Worm (Caenorhabditis elegans) whole organism, L2 larva: Measurements from ENCODE around the gene Y116A8B.4.

Source experiments
- C34F6.9 ChIP-seq: fragments of 150-350 bp; optimal IDR thresholded peaks from 2 replicates; lab custom pipeline; 2014; ENCODE audit warnings: missing biosample characterization, missing genetic modification characterization
- F13H6.1 ChIP-seq: sonication (generic microtip); optimal IDR thresholded peaks from 2 replicates; lab custom pipeline; 2016; ENCODE audit warnings: missing genetic modification characterization, missing compliant biosample characterization
- R02D3.7 ChIP-seq: fragments of 150-350 bp; optimal IDR thresholded peaks from 2 replicates; lab custom pipeline; 2014; ENCODE audit warnings: missing biosample characterization, missing genetic modification characterization
- ZK546.5 ChIP-seq: sonication (generic microtip); optimal IDR thresholded peaks from 2 replicates; lab custom pipeline; 2017; ENCODE audit warnings: missing biosample characterization, missing genetic modification characterization
- alr-1 ChIP-seq: fragments of 150-350 bp; optimal IDR thresholded peaks from 2 replicates; lab custom pipeline; 2014; ENCODE audit warnings: missing biosample characterization, missing genetic modification characterization
- aly-2 ChIP-seq: fragments of 150-350 bp; optimal IDR thresholded peaks from 2 replicates; lab custom pipeline; 2014; ENCODE audit warnings: missing biosample characterization, missing genetic modification characterization
- ama-1 ChIP-seq: fragments of 150-350 bp; optimal IDR thresholded peaks from 2 replicates; lab custom pipeline; 2018; ENCODE audit warnings: inconsistent platforms
- blmp-1 ChIP-seq: sonication (generic microtip); optimal IDR thresholded peaks from 2 replicates; lab custom pipeline; 2017; ENCODE audit warnings: missing genetic modification characterization, mild to moderate bottlenecking, missing compliant biosample characterization, antibody characterized with exemption, moderate library complexity; ENCODE audit not compliant: insufficient read depth
- ceh-16 ChIP-seq: fragments of 150-350 bp; optimal IDR thresholded peaks from 2 replicates; lab custom pipeline; 2014; ENCODE audit warnings: missing biosample characterization, missing genetic modification characterization
- ceh-82 ChIP-seq: fragments of 150-350 bp; optimal IDR thresholded peaks from 2 replicates; lab custom pipeline; 2014; ENCODE audit warnings: missing biosample characterization, missing genetic modification characterization
- crh-2 ChIP-seq: sonication (generic microtip); optimal IDR thresholded peaks from 2 replicates; lab custom pipeline; 2017; ENCODE audit warnings: missing biosample characterization, missing genetic modification characterization
- dmd-4 ChIP-seq: sonication (generic microtip); optimal IDR thresholded peaks from 2 replicates; lab custom pipeline; 2017; ENCODE audit warnings: missing biosample characterization, missing genetic modification characterization
- egl-27 ChIP-seq: sonication (generic microtip); optimal IDR thresholded peaks from 3 replicates; lab custom pipeline; 2017; ENCODE audit warnings: missing biosample characterization, missing genetic modification reagents, missing genetic modification characterization
- elt-1 ChIP-seq: fragments of 150-350 bp; optimal IDR thresholded peaks from 2 replicates; lab custom pipeline; 2014; ENCODE audit warnings: missing biosample characterization, missing genetic modification characterization
- elt-3 ChIP-seq: sonication (generic microtip); optimal IDR thresholded peaks from 2 replicates; lab custom pipeline; 2017; ENCODE audit warnings: missing biosample characterization, missing genetic modification characterization
- fos-1 ChIP-seq: fragments of 150-350 bp; optimal IDR thresholded peaks from 2 replicates; lab custom pipeline; 2014; ENCODE audit warnings: missing biosample characterization, missing genetic modification characterization
- gmeb-1 ChIP-seq: fragments of 150-350 bp; optimal IDR thresholded peaks from 2 replicates; lab custom pipeline; 2014; ENCODE audit warnings: missing biosample characterization, missing genetic modification characterization
- lin-11 ChIP-seq: fragments of 150-350 bp; sonication (generic microtip); optimal IDR thresholded peaks from 2 replicates; lab custom pipeline; 2014; ENCODE audit warnings: missing biosample characterization, missing genetic modification characterization, inconsistent platforms, mixed read lengths
- lin-13 ChIP-seq: fragments of 150-350 bp; optimal IDR thresholded peaks from 2 replicates; lab custom pipeline; 2014; ENCODE audit warnings: missing biosample characterization, missing genetic modification reagents, missing genetic modification characterization
- lin-39 ChIP-seq: fragments of 150-350 bp; optimal IDR thresholded peaks from 2 replicates; lab custom pipeline; 2014; ENCODE audit warnings: missing biosample characterization, missing genetic modification reagents, missing genetic modification characterization
- lsy-2 ChIP-seq, 2 experiments: fragments of 150-350 bp in 1 of 2; sonication (generic microtip) in 1 of 2; optimal IDR thresholded peaks; 2 replicates each; lab custom pipeline; 2014 to 2017; ENCODE audit warnings: missing biosample characterization in 2 of 2, missing genetic modification characterization in 2 of 2
- mab-5 ChIP-seq: fragments of 150-350 bp; optimal IDR thresholded peaks from 2 replicates; lab custom pipeline; 2014; ENCODE audit warnings: missing biosample characterization, missing genetic modification characterization
- mbf-1 ChIP-seq: sonication (generic microtip); optimal IDR thresholded peaks from 2 replicates; lab custom pipeline; 2017; ENCODE audit warnings: missing biosample characterization, missing genetic modification characterization
- mdl-1 ChIP-seq, 2 experiments: fragments of 150-350 bp in 1 of 2; sonication (generic microtip) in 1 of 2; optimal IDR thresholded peaks; 2 replicates each; lab custom pipeline; 2017; ENCODE audit warnings: missing biosample characterization in 2 of 2, missing genetic modification characterization in 2 of 2
- nhr-10 ChIP-seq: sonication (generic microtip); optimal IDR thresholded peaks from 2 replicates; lab custom pipeline; 2017; ENCODE audit warnings: missing biosample characterization, missing genetic modification characterization
- nhr-11 ChIP-seq: fragments of 150-350 bp; optimal IDR thresholded peaks from 2 replicates; lab custom pipeline; 2014; ENCODE audit warnings: missing biosample characterization, missing genetic modification characterization
- nhr-12 ChIP-seq: fragments of 150-350 bp; optimal IDR thresholded peaks from 2 replicates; lab custom pipeline; 2014; ENCODE audit warnings: missing biosample characterization, missing genetic modification characterization
- nhr-129 ChIP-seq: fragments of 150-350 bp; optimal IDR thresholded peaks from 2 replicates; lab custom pipeline; 2014; ENCODE audit warnings: missing biosample characterization, missing genetic modification characterization
- nhr-21 ChIP-seq: fragments of 150-350 bp; optimal IDR thresholded peaks from 2 replicates; lab custom pipeline; 2014; ENCODE audit warnings: missing biosample characterization, missing genetic modification characterization
- nhr-23 ChIP-seq: fragments of 150-350 bp; optimal IDR thresholded peaks from 2 replicates; lab custom pipeline; 2014; ENCODE audit warnings: missing biosample characterization, missing genetic modification reagents, missing genetic modification characterization
- nhr-237 ChIP-seq: fragments of 150-350 bp; optimal IDR thresholded peaks from 2 replicates; lab custom pipeline; 2014; ENCODE audit warnings: missing biosample characterization, missing genetic modification characterization
- nhr-25 ChIP-seq: fragments of 150-350 bp; sonication (generic microtip); optimal IDR thresholded peaks from 3 replicates; lab custom pipeline; 2014; ENCODE audit warnings: missing biosample characterization, missing genetic modification characterization
- nhr-6 ChIP-seq: fragments of 150-350 bp; optimal IDR thresholded peaks from 2 replicates; lab custom pipeline; 2014; ENCODE audit warnings: missing biosample characterization, missing genetic modification characterization
- nhr-77 ChIP-seq: fragments of 150-350 bp; optimal IDR thresholded peaks from 2 replicates; lab custom pipeline; 2014; ENCODE audit warnings: missing biosample characterization, missing genetic modification characterization
- peb-1 ChIP-seq: fragments of 150-350 bp; optimal IDR thresholded peaks from 2 replicates; lab custom pipeline; 2014; ENCODE audit warnings: missing biosample characterization, missing genetic modification characterization
- sem-4 ChIP-seq: fragments of 150-350 bp; optimal IDR thresholded peaks from 2 replicates; lab custom pipeline; 2014; ENCODE audit warnings: missing biosample characterization, missing genetic modification reagents, missing genetic modification characterization
- skn-1 ChIP-seq: sonication (generic microtip); optimal IDR thresholded peaks from 2 replicates; lab custom pipeline; 2017; ENCODE audit warnings: missing biosample characterization, missing genetic modification characterization
- sma-3 ChIP-seq: sonication (generic microtip); optimal IDR thresholded peaks from 2 replicates; lab custom pipeline; 2016; ENCODE audit warnings: missing genetic modification reagents, missing genetic modification characterization, missing compliant biosample characterization
- sma-9 ChIP-seq, 2 experiments: fragments of 150-350 bp in 1 of 2; sonication (generic microtip) in 1 of 2; optimal IDR thresholded peaks; 2 replicates each; lab custom pipeline; 2014 to 2016; ENCODE audit warnings: missing genetic modification characterization in 2 of 2, mild to moderate bottlenecking in 1 of 2, missing biosample characterization in 1 of 2, missing compliant biosample characterization in 1 of 2, missing genetic modification reagents in 1 of 2, moderate library complexity in 1 of 2
- snpc-4 ChIP-seq: fragments of 150-350 bp; optimal IDR thresholded peaks from 2 replicates; lab custom pipeline; 2014; ENCODE audit warnings: missing biosample characterization, missing genetic modification characterization
- unc-55 ChIP-seq: fragments of 150-350 bp; sonication (generic microtip); optimal IDR thresholded peaks from 3 replicates; lab custom pipeline; 2014; ENCODE audit warnings: missing biosample characterization, missing genetic modification reagents, missing genetic modification characterization
- unc-62 ChIP-seq: fragments of 150-350 bp; optimal IDR thresholded peaks from 2 replicates; lab custom pipeline; 2014; ENCODE audit warnings: missing biosample characterization, missing genetic modification reagents, missing genetic modification characterization
- zag-1 ChIP-seq: fragments of 150-350 bp; optimal IDR thresholded peaks from 2 replicates; lab custom pipeline; 2014; ENCODE audit warnings: missing biosample characterization, missing genetic modification characterization
- ztf-1 ChIP-seq: fragments of 200-800 bp; sonication (Bioruptor generic); conservative IDR thresholded peaks from 2 replicates; pipeline ENCODE4 v1.3.6; 2022; ENCODE audit warnings: missing genetic modification characterization, missing compliant biosample characterization
- ztf-11 ChIP-seq: sonication (generic microtip); optimal IDR thresholded peaks from 2 replicates; lab custom pipeline; 2017; ENCODE audit warnings: missing biosample characterization, missing genetic modification characterization
- ztf-4 ChIP-seq: fragments of 150-350 bp; optimal IDR thresholded peaks from 2 replicates; lab custom pipeline; 2014; ENCODE audit warnings: missing biosample characterization, missing genetic modification characterization

Gene Y116A8B.4

DNA sequence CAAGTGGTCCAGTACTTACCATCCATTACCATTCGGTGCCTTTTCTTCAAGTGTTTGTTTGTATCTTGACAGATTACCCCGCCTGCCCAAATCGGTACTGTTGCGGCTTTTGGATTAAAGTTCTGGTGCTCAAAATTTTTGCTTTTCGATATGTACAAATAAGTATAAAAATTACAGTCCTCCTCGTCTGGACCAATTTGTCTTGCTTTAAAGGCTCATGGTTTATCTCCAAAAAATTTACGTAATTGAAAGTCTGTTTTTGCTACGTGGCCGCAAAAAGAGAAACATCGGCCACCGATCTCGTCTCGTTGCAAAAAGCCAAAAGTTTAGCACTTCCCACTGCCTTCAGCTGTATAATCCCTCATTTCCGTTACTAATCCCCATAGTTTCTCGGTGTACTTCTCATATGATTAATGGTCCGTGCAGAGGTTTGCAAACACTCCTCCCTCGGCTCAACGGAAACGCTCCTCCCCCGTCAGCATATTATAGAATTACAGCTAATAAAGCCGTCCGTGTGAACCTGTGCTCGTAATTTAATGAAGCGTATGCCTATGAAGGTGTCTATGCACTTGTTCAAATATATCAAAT is 43.8 kb downstream of the Y116A8B.4 start:
- TF ChIP-seq R02D3.7 (tag; lab: Kevin White, UChicago) (no peak), mab-5 (tag; lab: Kevin White, UChicago) (peak; percentile 27), lin-11 (tag; lab: Kevin White, UChicago) (no peak), unc-55 (GFP tag; lab: Kevin White, UChicago) (peak; percentile 70), ZK546.5 (no peak)

- TF ChIP-seq lin-13 (GFP tag; lab: Kevin White, UChicago) (no peak), mbf-1 (tag; lab: Kevin White, UChicago) (no peak), ztf-4 (tag; lab: Kevin White, UChicago) (no peak), gmeb-1 (tag; lab: Kevin White, UChicago) (no peak), mab-5 (tag; lab: Kevin White, UChicago) (no peak), skn-1 (tag; lab: Kevin White, UChicago) (no peak), ceh-82 (tag; lab: Kevin White, UChicago) (no peak), F13H6.1 (tag; lab: Kevin White, UChicago) (no peak), unc-55 (GFP tag; lab: Kevin White, UChicago) (no peak), crh-2 (no peak), elt-1 (no peak), nhr-11 (tag; lab: Kevin White, UChicago) (no peak), alr-1 (tag; lab: Kevin White, UChicago) (no peak), lin-11 (tag; lab: Kevin White, UChicago) (no peak), blmp-1 (tag; lab: Kevin White, UChicago) (no peak), snpc-4 (tag; lab: Kevin White, UChicago) (no peak), ZK546.5 (no peak)
Observed at ce11 chrIV:17268069-17268468, 44.5 kb downstream of the Y116A8B.4 start.

DNA sequence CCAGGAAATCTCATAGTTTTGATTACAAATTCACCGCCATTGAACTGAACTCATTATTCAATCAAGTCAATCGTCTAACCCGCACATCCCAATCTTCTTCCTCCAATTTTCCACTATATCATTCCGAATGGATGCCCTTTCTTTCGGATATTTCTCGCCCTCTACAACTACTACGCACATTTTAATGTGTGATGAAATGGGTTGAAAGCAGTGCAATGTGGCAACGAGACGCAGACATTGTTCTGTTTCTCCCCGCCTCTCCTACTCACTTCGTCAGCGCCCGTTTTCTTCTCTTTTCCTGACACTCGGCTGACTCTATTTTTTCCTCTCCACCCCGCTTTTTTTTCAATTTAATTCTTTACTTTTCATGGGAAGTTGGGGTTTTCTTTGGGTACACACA is 45.1 kb downstream of the Y116A8B.4 start:
- no peak for TF ChIP-seq egl-27 (tag; lab: Kevin White, UChicago)
- no peak for TF ChIP-seq aly-2 (tag; lab: Kevin White, UChicago)
- no peak for TF ChIP-seq nhr-6 (tag; lab: Kevin White, UChicago)
- peak; percentile 5 for TF ChIP-seq zag-1 (tag; lab: Kevin White, UChicago)
- TF ChIP-seq F13H6.1 (tag; lab: Kevin White, UChicago) = peak; percentile 24
- TF ChIP-seq sem-4 (tag; lab: Kevin White, UChicago) = peak; percentile 65
- no peak for TF ChIP-seq dmd-4 (tag; lab: Kevin White, UChicago)
- TF ChIP-seq ceh-16 (tag; lab: Kevin White, UChicago) = no peak
- TF ChIP-seq mdl-1 (tag; optimal IDR thresholded peaks at IDR 0.05; lab: Kevin White, UChicago) = no peak
- no peak for TF ChIP-seq nhr-23 (tag; lab: Kevin White, UChicago)
- no peak for TF ChIP-seq nhr-12 (tag; lab: Kevin White, UChicago)
- no peak for TF ChIP-seq nhr-237 (tag; lab: Kevin White, UChicago)
- no peak for TF ChIP-seq nhr-11 (tag; lab: Kevin White, UChicago)
- TF ChIP-seq lin-11 (tag; lab: Kevin White, UChicago) = no peak
- TF ChIP-seq alr-1 (tag; lab: Kevin White, UChicago) = no peak
- TF ChIP-seq lsy-2 (tag; optimal IDR thresholded peaks at IDR 0.05; lab: Kevin White, UChicago) = peak in 1 of 2 experiments; percentile 51
- TF ChIP-seq sma-9 (GFP tag; optimal IDR thresholded peaks at IDR 0.05; lab: Kevin White, UChicago) = peak; percentile 45
- no peak for TF ChIP-seq sma-9 (tag; optimal IDR thresholded peaks at IDR 0.05; lab: Kevin White, UChicago)
- TF ChIP-seq unc-55 (GFP tag; lab: Kevin White, UChicago) = peak; percentile 56
- TF ChIP-seq snpc-4 (tag; lab: Kevin White, UChicago) = peak; percentile 10
- peak; percentile 62 for TF ChIP-seq fos-1 (tag; lab: Kevin White, UChicago)
- peak; percentile 87 for TF ChIP-seq nhr-129 (tag; lab: Kevin White, UChicago)
- TF ChIP-seq ztf-4 (tag; lab: Kevin White, UChicago) = no peak
- TF ChIP-seq C34F6.9 (tag; lab: Kevin White, UChicago) = peak; percentile 73
- TF ChIP-seq nhr-25 = no peak
- TF ChIP-seq gmeb-1 (tag; lab: Kevin White, UChicago) = no peak
- no peak for TF ChIP-seq ceh-82 (tag; lab: Kevin White, UChicago)
- no peak for TF ChIP-seq ZK546.5
- TF ChIP-seq nhr-21 (tag; lab: Kevin White, UChicago) = no peak
- no peak for TF ChIP-seq ztf-11 (tag; lab: Kevin White, UChicago)
- TF ChIP-seq nhr-77 (tag; lab: Kevin White, UChicago) = no peak
- TF ChIP-seq elt-1 = no peak
- peak; percentile 62 for TF ChIP-seq mab-5 (tag; lab: Kevin White, UChicago)
- TF ChIP-seq lin-13 (GFP tag; lab: Kevin White, UChicago) = peak; percentile 8
- no peak for TF ChIP-seq peb-1
- TF ChIP-seq skn-1 (tag; lab: Kevin White, UChicago) = no peak
- TF ChIP-seq unc-62 (GFP tag; lab: Kevin White, UChicago) = no peak
- TF ChIP-seq lin-39 (tag; lab: Kevin White, UChicago) = no peak
- no peak for TF ChIP-seq sma-3 (GFP tag; lab: Kevin White, UChicago)
- TF ChIP-seq ztf-1 = no peak
- TF ChIP-seq nhr-10 (tag; lab: Kevin White, UChicago) = no peak
- peak; percentile 80 for TF ChIP-seq crh-2
- TF ChIP-seq elt-3 (tag; lab: Kevin White, UChicago) = no peak
- no peak for TF ChIP-seq mbf-1 (tag; lab: Kevin White, UChicago)
- TF ChIP-seq blmp-1 (tag; lab: Kevin White, UChicago) = no peak
- TF ChIP-seq ama-1 (lab: Kevin White, UChicago) = peak; percentile 41
